Fruit fly (Drosophila melanogaster) whole organism, embryonic: ENCODE results near the gene uncNacbeta.

Experiments
- Asciz ChIP-seq: fragments of 200-800 bp; sonication (Bioruptor generic); optimal IDR thresholded peaks from 2 replicates; lab custom pipeline; 2017; ENCODE audit warnings: missing biosample characterization, mild to moderate bottlenecking, missing genetic modification characterization, missing genetic modification reagents
- CG10147 ChIP-seq: fragments of 200-800 bp; sonication (Bioruptor generic); optimal IDR thresholded peaks from 2 replicates; lab custom pipeline; 2019; ENCODE audit warnings: missing biosample characterization, mild to moderate bottlenecking, missing genetic modification characterization, moderate library complexity
- CG10274 ChIP-seq: fragments of 200-800 bp; sonication (Bioruptor generic); optimal IDR thresholded peaks from 3 replicates; lab custom pipeline; 2017; ENCODE audit warnings: missing biosample characterization, mild to moderate bottlenecking, missing genetic modification characterization
- CG11696 ChIP-seq: fragments of 200-800 bp; sonication (Bioruptor generic); IDR thresholded peaks from 2 replicates; pipeline ENCODE4 v1.3.6; 2022; ENCODE audit warnings: missing biosample characterization, missing genetic modification characterization
- CG12236 ChIP-seq: fragments of 200-800 bp; sonication (Bioruptor generic); optimal IDR thresholded peaks from 2 replicates; lab custom pipeline; 2016; ENCODE audit warnings: missing biosample characterization, missing genetic modification characterization
- CG12769 ChIP-seq: fragments of 200-800 bp; sonication (Bioruptor generic); optimal IDR thresholded peaks from 2 replicates; lab custom pipeline; 2019; ENCODE audit warnings: missing biosample characterization, mild to moderate bottlenecking, missing genetic modification characterization, moderate library complexity
- CG14710 ChIP-seq: fragments of 200-800 bp; sonication (Bioruptor generic); optimal IDR thresholded peaks from 3 replicates; lab custom pipeline; 2019; ENCODE audit warnings: missing biosample characterization, mild to moderate bottlenecking, missing genetic modification characterization, moderate library complexity
- CG15514 ChIP-seq: fragments of 200-800 bp; sonication (Bioruptor generic); optimal IDR thresholded peaks from 3 replicates; lab custom pipeline; 2017; ENCODE audit warnings: missing biosample characterization, missing genetic modification characterization, mild to moderate bottlenecking, moderate library complexity, missing genetic modification reagents
- CG17328 ChIP-seq: fragments of 200-800 bp; sonication (Bioruptor generic); IDR thresholded peaks from 2 replicates; pipeline ENCODE4 v1.3.6; 2022; ENCODE audit warnings: missing biosample characterization, missing genetic modification characterization
- CG17359 ChIP-seq: fragments of 200-800 bp; sonication (Bioruptor generic); optimal IDR thresholded peaks from 3 replicates; lab custom pipeline; 2018; ENCODE audit warnings: missing biosample characterization, mild to moderate bottlenecking, missing genetic modification characterization, moderate library complexity
- CG17612 ChIP-seq: fragments of 200-800 bp; sonication (Bioruptor generic); IDR thresholded peaks from 2 replicates; pipeline ENCODE4 v1.3.6; 2022; ENCODE audit warnings: missing biosample characterization, missing genetic modification characterization
- CG17912 ChIP-seq: fragments of 200-800 bp; sonication (Bioruptor generic); optimal IDR thresholded peaks from 2 replicates; lab custom pipeline; 2018; ENCODE audit warnings: missing biosample characterization, mild to moderate bottlenecking, missing genetic modification characterization
- CG2202 ChIP-seq: fragments of 200-800 bp; sonication (Bioruptor generic); optimal IDR thresholded peaks from 2 replicates; lab custom pipeline; 2018; ENCODE audit warnings: missing biosample characterization, mild to moderate bottlenecking, missing genetic modification characterization
- CG31224 ChIP-seq: fragments of 200-800 bp; sonication (Bioruptor generic); IDR thresholded peaks from 2 replicates; pipeline ENCODE4 v1.3.6; 2022; ENCODE audit warnings: missing biosample characterization, missing genetic modification characterization
- CG31365 ChIP-seq: fragments of 200-800 bp; sonication (Bioruptor generic); optimal IDR thresholded peaks from 2 replicates; lab custom pipeline; 2018; ENCODE audit warnings: missing biosample characterization, mild to moderate bottlenecking, missing genetic modification characterization
- CG32767 ChIP-seq: fragments of 200-800 bp; sonication (Bioruptor generic); IDR thresholded peaks from 2 replicates; pipeline ENCODE4 v1.3.6; 2022; ENCODE audit warnings: missing biosample characterization, missing genetic modification characterization
- CG3407 ChIP-seq: fragments of 200-800 bp; sonication (Bioruptor generic); optimal IDR thresholded peaks from 2 replicates; lab custom pipeline; 2018; ENCODE audit warnings: missing biosample characterization, mild to moderate bottlenecking, missing genetic modification characterization
- CG4328 ChIP-seq: fragments of 200-800 bp; sonication (Bioruptor generic); optimal IDR thresholded peaks from 3 replicates; lab custom pipeline; 2017; ENCODE audit warnings: missing biosample characterization, missing genetic modification reagents, missing genetic modification characterization
- CG4730 ChIP-seq: fragments of 200-800 bp; sonication (Bioruptor generic); IDR thresholded peaks from 2 replicates; pipeline ENCODE4 v1.3.6; 2022; ENCODE audit warnings: missing biosample characterization, missing genetic modification characterization
- CG4820 ChIP-seq: fragments of 200-800 bp; sonication (Bioruptor generic); optimal IDR thresholded peaks from 3 replicates; lab custom pipeline; 2016; ENCODE audit warnings: missing biosample characterization, missing genetic modification characterization
- CG6689 ChIP-seq: fragments of 200-800 bp; sonication (Bioruptor generic); IDR thresholded peaks from 2 replicates; pipeline ENCODE4 v1.3.6; 2022; ENCODE audit warnings: missing biosample characterization, missing genetic modification characterization
- CG6854 ChIP-seq: fragments of 200-800 bp; sonication (Bioruptor generic); optimal IDR thresholded peaks from 3 replicates; lab custom pipeline; 2017; ENCODE audit warnings: missing biosample characterization, mild to moderate bottlenecking, missing genetic modification characterization
- CG8388 ChIP-seq: fragments of 200-800 bp; sonication (Bioruptor generic); optimal IDR thresholded peaks from 2 replicates; lab custom pipeline; 2019; ENCODE audit warnings: missing biosample characterization, mild to moderate bottlenecking, missing genetic modification characterization, moderate library complexity
- D ChIP-seq, 2 experiments: fragments of 200-800 bp in 1 of 2; fragments of >200 bp in 1 of 2; sonication (Bioruptor generic) in 1 of 2; optimal IDR thresholded peaks; 2 replicates in 1 of 2; 3 replicates in 1 of 2; lab custom pipeline; 2017; ENCODE audit warnings: mild to moderate bottlenecking in 1 of 2, missing biosample characterization in 1 of 2, missing genetic modification characterization in 1 of 2, missing genetic modification reagents in 1 of 2
- Dip2 ChIP-seq: fragments of 200-800 bp; sonication (Bioruptor generic); IDR thresholded peaks from 2 replicates; pipeline ENCODE4 v1.3.6; 2022; ENCODE audit warnings: missing biosample characterization, missing genetic modification characterization
- Dip3 ChIP-seq: fragments of 200-800 bp; sonication (Bioruptor generic); optimal IDR thresholded peaks from 3 replicates; lab custom pipeline; 2016; ENCODE audit warnings: missing biosample characterization, missing genetic modification characterization
- Doc3 ChIP-seq: fragments of 200-800 bp; sonication (Bioruptor generic); IDR thresholded peaks from 3 replicates; pipeline ENCODE4 v1.3.6; 2022; ENCODE audit warnings: missing biosample characterization, missing genetic modification characterization; ENCODE audit not compliant: partially characterized antibody
- Eip74EF ChIP-seq, 2 experiments: fragments of 200-800 bp in 1 of 2; fragments of >200 bp in 1 of 2; sonication (Bioruptor generic) in 1 of 2; optimal IDR thresholded peaks; 2 replicates each; lab custom pipeline; 2017 to 2019; ENCODE audit warnings: missing biosample characterization in 2 of 2, missing genetic modification characterization in 2 of 2, mild to moderate bottlenecking in 1 of 2, moderate library complexity in 1 of 2
- GATAe ChIP-seq: fragments of 200-800 bp; sonication (Bioruptor generic); conservative IDR thresholded peaks from 2 replicates; pipeline ENCODE4 v1.3.6; 2022; ENCODE audit warnings: missing biosample characterization, missing genetic modification characterization
- Gug ChIP-seq: fragments of 200-800 bp; sonication (Bioruptor generic); IDR thresholded peaks from 4 replicates; pipeline ENCODE4 v1.3.6; 2022; ENCODE audit warnings: missing biosample characterization, missing genetic modification characterization
- Hey ChIP-seq: fragments of 200-800 bp; sonication (Bioruptor generic); optimal IDR thresholded peaks from 3 replicates; lab custom pipeline; 2018; ENCODE audit warnings: missing biosample characterization, mild to moderate bottlenecking, missing genetic modification characterization
- NFAT ChIP-seq: fragments of 200-800 bp; sonication (Bioruptor generic); IDR thresholded peaks from 2 replicates; pipeline ENCODE4 v1.3.6; 2022; ENCODE audit warnings: missing biosample characterization, missing genetic modification characterization
- Xbp1 ChIP-seq: fragments of 200-800 bp; sonication (Bioruptor generic); optimal IDR thresholded peaks from 3 replicates; lab custom pipeline; 2016; ENCODE audit warnings: missing biosample characterization, mild to moderate bottlenecking, missing genetic modification characterization
- br ChIP-seq: fragments of >200 bp; optimal IDR thresholded peaks from 2 replicates; lab custom pipeline; 2017
- cas ChIP-seq: fragments of 200-800 bp; sonication (Bioruptor generic); IDR thresholded peaks from 2 replicates; pipeline ENCODE4 v1.3.6; 2022; ENCODE audit warnings: missing biosample characterization, missing genetic modification characterization
- chn ChIP-seq: fragments of 200-800 bp; sonication (Bioruptor generic); optimal IDR thresholded peaks from 2 replicates; lab custom pipeline; 2016; ENCODE audit warnings: missing biosample characterization, missing genetic modification characterization
- dm ChIP-seq: fragments of 200-800 bp; sonication (Bioruptor generic); optimal IDR thresholded peaks from 3 replicates; lab custom pipeline; 2016; ENCODE audit warnings: missing biosample characterization, missing genetic modification characterization
- eyg ChIP-seq: fragments of 200-800 bp; sonication (Bioruptor generic); optimal IDR thresholded peaks from 3 replicates; lab custom pipeline; 2016; ENCODE audit warnings: missing biosample characterization, missing genetic modification characterization
- gce ChIP-seq: fragments of 200-800 bp; sonication (Bioruptor generic); IDR thresholded peaks from 3 replicates; pipeline ENCODE4 v1.3.6; 2022; ENCODE audit warnings: missing biosample characterization, missing genetic modification characterization
- gcm2 ChIP-seq: fragments of 200-800 bp; sonication (Bioruptor generic); optimal IDR thresholded peaks from 2 replicates; lab custom pipeline; 2016; ENCODE audit warnings: missing biosample characterization, missing genetic modification characterization
- grn ChIP-seq: fragments of 200-800 bp; sonication (Bioruptor generic); optimal IDR thresholded peaks from 3 replicates; lab custom pipeline; 2017; ENCODE audit warnings: missing biosample characterization, missing genetic modification characterization
- gro ChIP-seq: fragments of 200-800 bp; sonication (Bioruptor generic); optimal IDR thresholded peaks from 2 replicates; lab custom pipeline; 2016; ENCODE audit warnings: missing biosample characterization, missing genetic modification characterization
- inv ChIP-seq: fragments of 200-800 bp; sonication (Bioruptor generic); IDR thresholded peaks from 2 replicates; pipeline ENCODE4 v1.3.6; 2022; ENCODE audit warnings: missing biosample characterization, missing genetic modification characterization; ENCODE audit not compliant: partially characterized antibody
- maf-S ChIP-seq: fragments of 200-800 bp; sonication (Bioruptor generic); optimal IDR thresholded peaks from 2 replicates; lab custom pipeline; 2016; ENCODE audit warnings: missing biosample characterization, missing genetic modification characterization
- mirr ChIP-seq: fragments of 200-800 bp; sonication (Bioruptor generic); optimal IDR thresholded peaks from 3 replicates; lab custom pipeline; 2018; ENCODE audit warnings: missing biosample characterization, mild to moderate bottlenecking, missing genetic modification characterization
- ro ChIP-seq: fragments of 200-800 bp; sonication (Bioruptor generic); IDR thresholded peaks from 2 replicates; pipeline ENCODE4 v1.3.6; 2022; ENCODE audit warnings: missing biosample characterization, missing genetic modification characterization
- sc ChIP-seq, 3 experiments: fragments of >200 bp in 2 of 3; fragments of 200-800 bp in 1 of 3; sonication (Bioruptor generic) in 1 of 3; optimal IDR thresholded peaks; 2 replicates in 2 of 3; 3 replicates in 1 of 3; lab custom pipeline; 2017; ENCODE audit warnings: mild to moderate bottlenecking in 1 of 3, missing biosample characterization in 1 of 3, missing genetic modification characterization in 1 of 3, missing genetic modification reagents in 1 of 3
- sd ChIP-seq: fragments of 200-800 bp; sonication (Bioruptor generic); optimal IDR thresholded peaks from 3 replicates; lab custom pipeline; 2018; ENCODE audit warnings: missing biosample characterization, mild to moderate bottlenecking, missing genetic modification characterization, moderate library complexity
- tin ChIP-seq: fragments of 200-800 bp; sonication (Bioruptor generic); optimal IDR thresholded peaks from 3 replicates; lab custom pipeline; 2016; ENCODE audit warnings: missing biosample characterization, missing genetic modification characterization
- vnd ChIP-seq: fragments of 200-800 bp; sonication (Bioruptor generic); IDR thresholded peaks from 3 replicates; pipeline ENCODE4 v1.3.6; 2022; ENCODE audit warnings: missing biosample characterization, missing genetic modification characterization; ENCODE audit not compliant: partially characterized antibody
- vvl ChIP-seq: fragments of 200-800 bp; sonication (Bioruptor generic); IDR thresholded peaks from 2 replicates; pipeline ENCODE4 v1.3.6; 2022; ENCODE audit warnings: missing biosample characterization, missing genetic modification characterization

Gene uncNacbeta

DNA sequence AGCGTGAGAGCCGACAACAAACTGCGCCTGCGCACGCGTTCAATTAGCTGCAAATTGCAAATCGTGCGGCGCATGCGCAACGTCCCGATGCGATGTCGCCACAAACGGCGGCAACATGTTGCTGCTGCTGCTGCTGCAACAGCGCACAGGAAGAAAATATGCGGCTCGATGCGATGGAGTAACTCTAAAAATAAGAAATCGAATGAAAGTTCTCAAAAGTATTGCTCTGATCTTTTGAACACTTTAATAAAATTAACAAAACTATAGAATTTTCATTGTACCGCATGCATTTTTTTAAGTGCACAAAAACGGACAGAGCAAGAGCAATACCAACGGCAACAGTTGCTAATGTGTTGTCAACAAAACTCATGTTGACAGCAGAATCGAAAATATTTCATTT is 42.5 kb upstream of the uncNacbeta start (continued):
- TF ChIP-seq sc (optimal IDR thresholded peaks at IDR 0.05; lab: Kevin White, UChicago): no peak
- TF ChIP-seq sc (GFP tag; optimal IDR thresholded peaks at IDR 0.05; lab: Kevin White, UChicago): peak; percentile 41
- no peak for TF ChIP-seq CG12769 (tag; lab: Kevin White, UChicago)
- no peak for TF ChIP-seq ro (GFP tag; lab: Robert Waterston, UW)
- no peak for TF ChIP-seq cas (GFP tag; lab: Robert Waterston, UW)
- peak; percentile 17 for TF ChIP-seq tin (GFP tag; lab: Kevin White, UChicago)
- TF ChIP-seq CG15514 (GFP tag; lab: Kevin White, UChicago): no peak
- TF ChIP-seq CG32767 (GFP tag; lab: Robert Waterston, UW): no peak
- TF ChIP-seq D (optimal IDR thresholded peaks at IDR 0.05; lab: Kevin White, UChicago): no peak
- TF ChIP-seq D (GFP tag; optimal IDR thresholded peaks at IDR 0.05; lab: Kevin White, UChicago): peak; percentile 9
- TF ChIP-seq CG2202 (tag; lab: Kevin White, UChicago): peak; percentile 39
- no peak for TF ChIP-seq CG17912 (GFP tag; lab: Kevin White, UChicago)
- no peak for TF ChIP-seq CG31224
- TF ChIP-seq NFAT: no peak
- peak; percentile 27; the same call in 1 of the 2 replicates for TF ChIP-seq vvl (GFP tag; lab: Robert Waterston, UW)
- TF ChIP-seq mirr (GFP tag; lab: Kevin White, UChicago): no peak
- TF ChIP-seq Xbp1 (GFP tag; lab: Kevin White, UChicago): peak; percentile 34
- no peak for TF ChIP-seq gce
- no peak for TF ChIP-seq CG17359
- peak; percentile 38 for TF ChIP-seq CG3407 (GFP tag; lab: Kevin White, UChicago)
- no peak for TF ChIP-seq CG10274 (GFP tag; lab: Kevin White, UChicago)
- TF ChIP-seq maf-S (GFP tag; lab: Kevin White, UChicago): no peak
- TF ChIP-seq CG6689 (GFP tag; lab: Robert Waterston, UW): peak; percentile 42; the same call in 1 of the 2 replicates
- no peak for TF ChIP-seq vnd (GFP tag; lab: Robert Waterston, UW)
- TF ChIP-seq Eip74EF (GFP tag; optimal IDR thresholded peaks at IDR 0.05; lab: Kevin White, UChicago): no peak
- no peak for TF ChIP-seq br (lab: Kevin White, UChicago)
- no peak for TF ChIP-seq Asciz (GFP tag; lab: Kevin White, UChicago)
- TF ChIP-seq inv (GFP tag; lab: Robert Waterston, UW): no peak
- TF ChIP-seq CG4730 (GFP tag; lab: Robert Waterston, UW): no peak
- no peak for TF ChIP-seq CG17612 (GFP tag; lab: Robert Waterston, UW)
- TF ChIP-seq GATAe (GFP tag; lab: Robert Waterston, UW): no peak
- peak; percentile 42 for TF ChIP-seq CG14710 (tag; lab: Kevin White, UChicago)
- no peak for TF ChIP-seq Hey
- no peak for TF ChIP-seq CG10147 (GFP tag; lab: Kevin White, UChicago)
- TF ChIP-seq CG6854 (GFP tag; lab: Kevin White, UChicago): no peak
- no peak for TF ChIP-seq CG11696
- TF ChIP-seq gcm2 (GFP tag; lab: Kevin White, UChicago): no peak
- no peak; the same call in 3 of the 4 replicates for TF ChIP-seq Gug (GFP tag; lab: Robert Waterston, UW)
- no peak for TF ChIP-seq sd (tag; lab: Kevin White, UChicago)
- no peak for TF ChIP-seq Dip3 (GFP tag; lab: Kevin White, UChicago)
- TF ChIP-seq eyg (GFP tag; lab: Kevin White, UChicago): no peak
- TF ChIP-seq grn (GFP tag; lab: Kevin White, UChicago): no peak
- no peak for TF ChIP-seq gro (GFP tag; lab: Kevin White, UChicago)
- no peak for TF ChIP-seq CG4328
- peak; percentile 11 for TF ChIP-seq CG12236 (GFP tag; lab: Kevin White, UChicago)
- no peak for TF ChIP-seq Doc3 (GFP tag; lab: Robert Waterston, UW)
- no peak for TF ChIP-seq Dip2 (GFP tag; lab: Robert Waterston, UW)
- TF ChIP-seq chn (GFP tag; lab: Kevin White, UChicago): peak; percentile 60
- no peak for TF ChIP-seq CG8388
- TF ChIP-seq CG4820: peak; percentile 5
- TF ChIP-seq dm (GFP tag; lab: Kevin White, UChicago): no peak
- peak; percentile 65 for TF ChIP-seq CG17328 (GFP tag; lab: Robert Waterston, UW)
- TF ChIP-seq CG31365: no peak
